Worm (Caenorhabditis elegans): ENCODE data around the gene srv-10.

DNA sequence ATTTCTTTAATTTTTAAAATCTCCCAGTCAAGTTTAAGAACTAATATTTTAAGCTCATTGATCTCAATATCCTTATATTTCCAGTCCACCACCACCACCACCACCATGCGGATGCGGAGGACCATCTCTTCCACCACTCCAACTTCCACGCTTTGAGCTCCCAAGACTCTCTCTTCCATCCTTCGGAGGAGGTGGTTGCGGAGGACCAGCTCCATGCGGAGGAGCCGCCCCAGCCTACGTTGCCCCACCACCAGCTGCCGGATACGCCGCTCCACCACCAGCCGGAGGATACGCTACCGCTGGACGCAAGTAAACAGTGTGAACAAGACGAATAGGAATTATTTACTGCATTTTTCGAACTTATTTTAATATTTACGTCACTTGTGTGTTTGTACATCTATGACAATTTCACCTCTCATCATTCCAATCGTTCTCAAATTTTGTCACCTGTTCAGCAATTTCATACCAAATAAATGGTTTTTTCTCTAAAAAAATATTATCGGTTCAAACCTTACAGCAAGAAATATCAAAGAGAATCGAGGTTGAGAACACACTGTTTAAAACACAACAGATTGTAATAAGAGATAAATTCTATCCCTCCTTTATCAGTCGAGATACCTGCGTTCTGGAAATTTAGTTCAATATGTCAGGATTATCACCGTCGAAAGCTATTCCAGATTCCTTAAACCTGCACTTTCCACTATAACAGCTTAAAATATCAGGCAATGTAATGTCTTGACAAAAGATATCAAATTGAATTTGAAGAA lies 12.3 kb upstream of the srv-10 start:
- TF ChIP-seq egl-44 (GFP tag; IDR thresholded peaks at IDR 0.05) (no peak), D2030.7 (GFP tag; IDR thresholded peaks at IDR 0.05) (no peak), sea-2 (GFP tag; IDR thresholded peaks at IDR 0.05) (no peak), bed-2 (GFP tag; IDR thresholded peaks at IDR 0.05) (no peak), ztf-28 (GFP tag; IDR thresholded peaks at IDR 0.05) (no peak), K12H6.12 (tag; optimal IDR thresholded peaks at IDR 0.05) (no peak), Y53G8AR.9 (GFP tag; conservative IDR thresholded peaks at IDR 0.05) (no peak)

Measured in whole organism, young adult.